Fruit fly (Drosophila melanogaster): Measurements from ENCODE around the gene CG8852.

dm6 chr2L:3573172-3573755 lies 48.3 kb downstream of the CG8852 start:
- TF ChIP-seq CG8478 (optimal IDR thresholded peaks at IDR 0.05), result no peak
- TF ChIP-seq CTCF (optimal IDR thresholded peaks at IDR 0.05), result no peak
